Worm (Caenorhabditis elegans) whole organism, L2 larva: ENCODE results near the gene rga-1.

Source experiments
- C34F6.9 ChIP-seq: fragments of 150-350 bp; optimal IDR thresholded peaks from 2 replicates; lab custom pipeline; 2014; ENCODE audit warnings: missing biosample characterization, missing genetic modification characterization
- F13H6.1 ChIP-seq: sonication (generic microtip); optimal IDR thresholded peaks from 2 replicates; lab custom pipeline; 2016; ENCODE audit warnings: missing genetic modification characterization, missing compliant biosample characterization
- R02D3.7 ChIP-seq: fragments of 150-350 bp; optimal IDR thresholded peaks from 2 replicates; lab custom pipeline; 2014; ENCODE audit warnings: missing biosample characterization, missing genetic modification characterization
- Y55F3AM.14 ChIP-seq: fragments of 200-800 bp; sonication (Bioruptor generic); optimal IDR thresholded peaks from 2 replicates; lab custom pipeline; 2018; ENCODE audit warnings: mild to moderate bottlenecking, missing genetic modification characterization, missing compliant biosample characterization
- ZK546.5 ChIP-seq: sonication (generic microtip); optimal IDR thresholded peaks from 2 replicates; lab custom pipeline; 2017; ENCODE audit warnings: missing biosample characterization, missing genetic modification characterization
- aly-2 ChIP-seq: fragments of 150-350 bp; optimal IDR thresholded peaks from 2 replicates; lab custom pipeline; 2014; ENCODE audit warnings: missing biosample characterization, missing genetic modification characterization
- ama-1 ChIP-seq: fragments of 150-350 bp; optimal IDR thresholded peaks from 2 replicates; lab custom pipeline; 2018; ENCODE audit warnings: inconsistent platforms
- blmp-1 ChIP-seq: sonication (generic microtip); optimal IDR thresholded peaks from 2 replicates; lab custom pipeline; 2017; ENCODE audit warnings: missing genetic modification characterization, mild to moderate bottlenecking, missing compliant biosample characterization, antibody characterized with exemption, moderate library complexity; ENCODE audit not compliant: insufficient read depth
- ceh-16 ChIP-seq: fragments of 150-350 bp; optimal IDR thresholded peaks from 2 replicates; lab custom pipeline; 2014; ENCODE audit warnings: missing biosample characterization, missing genetic modification characterization
- ceh-82 ChIP-seq: fragments of 150-350 bp; optimal IDR thresholded peaks from 2 replicates; lab custom pipeline; 2014; ENCODE audit warnings: missing biosample characterization, missing genetic modification characterization
- crh-2 ChIP-seq: sonication (generic microtip); optimal IDR thresholded peaks from 2 replicates; lab custom pipeline; 2017; ENCODE audit warnings: missing biosample characterization, missing genetic modification characterization
- dmd-4 ChIP-seq: sonication (generic microtip); optimal IDR thresholded peaks from 2 replicates; lab custom pipeline; 2017; ENCODE audit warnings: missing biosample characterization, missing genetic modification characterization
- egl-27 ChIP-seq: sonication (generic microtip); optimal IDR thresholded peaks from 3 replicates; lab custom pipeline; 2017; ENCODE audit warnings: missing biosample characterization, missing genetic modification reagents, missing genetic modification characterization
- elt-1 ChIP-seq: fragments of 150-350 bp; optimal IDR thresholded peaks from 2 replicates; lab custom pipeline; 2014; ENCODE audit warnings: missing biosample characterization, missing genetic modification characterization
- fos-1 ChIP-seq: fragments of 150-350 bp; optimal IDR thresholded peaks from 2 replicates; lab custom pipeline; 2014; ENCODE audit warnings: missing biosample characterization, missing genetic modification characterization
- lin-13 ChIP-seq: fragments of 150-350 bp; optimal IDR thresholded peaks from 2 replicates; lab custom pipeline; 2014; ENCODE audit warnings: missing biosample characterization, missing genetic modification reagents, missing genetic modification characterization
- lin-39 ChIP-seq: fragments of 150-350 bp; optimal IDR thresholded peaks from 2 replicates; lab custom pipeline; 2014; ENCODE audit warnings: missing biosample characterization, missing genetic modification reagents, missing genetic modification characterization
- lsy-2 ChIP-seq, 2 experiments: fragments of 150-350 bp in 1 of 2; sonication (generic microtip) in 1 of 2; optimal IDR thresholded peaks; 2 replicates each; lab custom pipeline; 2014 to 2017; ENCODE audit warnings: missing biosample characterization in 2 of 2, missing genetic modification characterization in 2 of 2
- mab-5 ChIP-seq: fragments of 150-350 bp; optimal IDR thresholded peaks from 2 replicates; lab custom pipeline; 2014; ENCODE audit warnings: missing biosample characterization, missing genetic modification characterization
- mbf-1 ChIP-seq: sonication (generic microtip); optimal IDR thresholded peaks from 2 replicates; lab custom pipeline; 2017; ENCODE audit warnings: missing biosample characterization, missing genetic modification characterization
- nhr-10 ChIP-seq: sonication (generic microtip); optimal IDR thresholded peaks from 2 replicates; lab custom pipeline; 2017; ENCODE audit warnings: missing biosample characterization, missing genetic modification characterization
- nhr-11 ChIP-seq: fragments of 150-350 bp; optimal IDR thresholded peaks from 2 replicates; lab custom pipeline; 2014; ENCODE audit warnings: missing biosample characterization, missing genetic modification characterization
- nhr-129 ChIP-seq: fragments of 150-350 bp; optimal IDR thresholded peaks from 2 replicates; lab custom pipeline; 2014; ENCODE audit warnings: missing biosample characterization, missing genetic modification characterization
- nhr-21 ChIP-seq: fragments of 150-350 bp; optimal IDR thresholded peaks from 2 replicates; lab custom pipeline; 2014; ENCODE audit warnings: missing biosample characterization, missing genetic modification characterization
- nhr-23 ChIP-seq: fragments of 150-350 bp; optimal IDR thresholded peaks from 2 replicates; lab custom pipeline; 2014; ENCODE audit warnings: missing biosample characterization, missing genetic modification reagents, missing genetic modification characterization
- nhr-237 ChIP-seq: fragments of 150-350 bp; optimal IDR thresholded peaks from 2 replicates; lab custom pipeline; 2014; ENCODE audit warnings: missing biosample characterization, missing genetic modification characterization
- nhr-25 ChIP-seq: fragments of 150-350 bp; sonication (generic microtip); optimal IDR thresholded peaks from 3 replicates; lab custom pipeline; 2014; ENCODE audit warnings: missing biosample characterization, missing genetic modification characterization
- nhr-77 ChIP-seq: fragments of 150-350 bp; optimal IDR thresholded peaks from 2 replicates; lab custom pipeline; 2014; ENCODE audit warnings: missing biosample characterization, missing genetic modification characterization
- peb-1 ChIP-seq: fragments of 150-350 bp; optimal IDR thresholded peaks from 2 replicates; lab custom pipeline; 2014; ENCODE audit warnings: missing biosample characterization, missing genetic modification characterization
- sem-4 ChIP-seq: fragments of 150-350 bp; optimal IDR thresholded peaks from 2 replicates; lab custom pipeline; 2014; ENCODE audit warnings: missing biosample characterization, missing genetic modification reagents, missing genetic modification characterization
- skn-1 ChIP-seq: sonication (generic microtip); optimal IDR thresholded peaks from 2 replicates; lab custom pipeline; 2017; ENCODE audit warnings: missing biosample characterization, missing genetic modification characterization
- sma-3 ChIP-seq: sonication (generic microtip); optimal IDR thresholded peaks from 2 replicates; lab custom pipeline; 2016; ENCODE audit warnings: missing genetic modification reagents, missing genetic modification characterization, missing compliant biosample characterization
- sma-9 ChIP-seq, 2 experiments: fragments of 150-350 bp in 1 of 2; sonication (generic microtip) in 1 of 2; optimal IDR thresholded peaks; 2 replicates each; lab custom pipeline; 2014 to 2016; ENCODE audit warnings: missing genetic modification characterization in 2 of 2, mild to moderate bottlenecking in 1 of 2, missing biosample characterization in 1 of 2, missing compliant biosample characterization in 1 of 2, missing genetic modification reagents in 1 of 2, moderate library complexity in 1 of 2
- unc-55 ChIP-seq: fragments of 150-350 bp; sonication (generic microtip); optimal IDR thresholded peaks from 3 replicates; lab custom pipeline; 2014; ENCODE audit warnings: missing biosample characterization, missing genetic modification reagents, missing genetic modification characterization
- unc-62 ChIP-seq: fragments of 150-350 bp; optimal IDR thresholded peaks from 2 replicates; lab custom pipeline; 2014; ENCODE audit warnings: missing biosample characterization, missing genetic modification reagents, missing genetic modification characterization
- zag-1 ChIP-seq: fragments of 150-350 bp; optimal IDR thresholded peaks from 2 replicates; lab custom pipeline; 2014; ENCODE audit warnings: missing biosample characterization, missing genetic modification characterization
- ztf-1 ChIP-seq: fragments of 200-800 bp; sonication (Bioruptor generic); conservative IDR thresholded peaks from 2 replicates; pipeline ENCODE4 v1.3.6; 2022; ENCODE audit warnings: missing genetic modification characterization, missing compliant biosample characterization
- ztf-11 ChIP-seq: sonication (generic microtip); optimal IDR thresholded peaks from 2 replicates; lab custom pipeline; 2017; ENCODE audit warnings: missing biosample characterization, missing genetic modification characterization
- ztf-4 ChIP-seq: fragments of 150-350 bp; optimal IDR thresholded peaks from 2 replicates; lab custom pipeline; 2014; ENCODE audit warnings: missing biosample characterization, missing genetic modification characterization

The rga-1 gene

DNA sequence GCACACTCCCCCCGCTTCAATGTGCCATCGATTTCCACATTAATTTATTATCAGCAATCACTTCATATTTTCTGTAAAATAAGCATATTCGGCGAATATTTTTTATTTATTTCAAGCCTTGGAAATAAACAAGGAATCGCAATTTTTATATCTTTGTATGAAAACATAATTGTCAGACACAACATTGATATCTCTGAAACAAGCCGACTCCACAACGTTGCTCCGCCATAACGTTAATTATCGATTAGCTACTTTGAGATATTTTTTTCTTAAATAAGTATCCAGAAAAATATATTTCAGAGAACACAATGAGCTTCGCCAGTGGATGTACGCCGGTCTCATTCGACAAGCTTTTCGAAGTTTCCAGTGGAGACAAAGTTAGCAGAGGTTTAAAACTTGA is 20.8 kb upstream of the rga-1 start, which contains the start of gene adbp-1:
adbp-1 (plus strand) TSS at position 301 of the 400 bp plus-strand sequence.
- TF ChIP-seq egl-27 (tag; lab: Kevin White, UChicago), result no peak
- TF ChIP-seq nhr-10 (tag; lab: Kevin White, UChicago), result no peak
- no peak for TF ChIP-seq mab-5 (tag; lab: Kevin White, UChicago)
- TF ChIP-seq ceh-16 (tag; lab: Kevin White, UChicago), result no peak
- TF ChIP-seq nhr-129 (tag; lab: Kevin White, UChicago), result no peak

DNA sequence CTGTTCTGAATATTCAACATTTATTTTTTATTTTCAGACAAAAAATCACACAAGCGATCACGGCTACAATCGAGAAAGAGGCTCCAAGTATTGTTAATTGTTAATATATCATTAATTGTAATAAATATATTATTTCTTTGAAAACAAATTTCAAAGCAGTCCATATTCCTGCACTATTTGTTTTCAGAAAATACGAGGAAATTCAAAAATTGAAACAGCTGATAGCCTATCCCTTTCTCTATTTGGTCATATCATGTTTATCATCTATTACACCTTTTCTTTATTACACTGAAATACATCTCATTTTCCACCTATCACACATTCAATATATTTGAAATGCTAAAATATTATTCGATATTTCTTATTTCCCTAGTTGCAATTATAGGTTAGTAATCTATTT is 19.7 kb upstream of the rga-1 start, which contains the start of gene W02B12.13:
W02B12.13 (plus strand) TSS at position 301 of the 400 bp plus-strand sequence.
- TF ChIP-seq peb-1 (tag; lab: Kevin White, UChicago) (no peak), sem-4 (tag; lab: Kevin White, UChicago) (no peak), ama-1 (no peak), unc-55 (GFP tag; lab: Kevin White, UChicago) (no peak)

DNA sequence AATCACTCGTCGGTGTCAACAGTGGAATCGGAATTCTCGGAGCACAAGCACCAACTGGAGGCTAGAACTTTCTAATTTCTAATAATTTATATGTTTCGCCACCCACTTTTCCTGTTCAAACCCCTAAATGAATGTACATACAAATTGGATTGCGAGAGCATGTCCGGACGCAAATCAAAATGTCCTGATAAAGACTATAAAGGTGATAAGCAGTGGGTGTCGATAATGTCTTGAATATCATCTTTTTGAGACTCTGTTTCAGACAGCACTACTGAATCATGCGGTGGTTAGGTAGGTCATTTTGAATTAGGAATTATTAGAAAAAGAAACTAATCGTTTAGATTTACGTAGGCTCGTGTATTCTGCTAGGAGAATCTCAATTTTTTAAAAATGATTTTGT is 15.9 kb upstream of the rga-1 start, which contains the start of gene W02B12.1:
W02B12.1 (plus strand) TSS at position 269 of the 400 bp plus-strand sequence.
- TF ChIP-seq aly-2 (tag; lab: Kevin White, UChicago), result no peak
- no peak for TF ChIP-seq ztf-1
- TF ChIP-seq ceh-16 (tag; lab: Kevin White, UChicago), result no peak
- peak; percentile 79 for TF ChIP-seq fos-1 (tag; lab: Kevin White, UChicago)
- peak; percentile 50 for TF ChIP-seq skn-1 (tag; lab: Kevin White, UChicago)

DNA sequence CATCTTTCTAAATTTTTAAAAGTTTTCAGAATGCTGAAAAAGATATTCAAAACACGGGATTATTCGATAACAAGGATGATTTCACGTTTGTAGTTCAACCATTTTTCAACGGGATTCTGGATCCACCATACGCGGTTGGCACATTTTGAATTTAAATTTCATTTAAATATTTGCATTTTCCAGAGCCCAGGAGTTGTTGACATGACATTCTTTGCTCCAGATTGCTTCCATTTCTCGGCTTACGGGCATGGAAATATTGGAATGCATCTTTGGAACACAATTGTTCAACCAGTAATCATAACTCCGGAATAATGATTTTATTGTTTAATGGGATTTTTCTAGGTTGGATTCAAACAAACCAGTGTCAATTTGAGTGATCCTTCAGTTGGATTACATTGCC is 13.8 kb upstream of the rga-1 start:
- TF ChIP-seq ama-1 (no peak), dmd-4 (tag; lab: Kevin White, UChicago) (no peak), ceh-16 (tag; lab: Kevin White, UChicago) (no peak), Y55F3AM.14 (GFP tag; lab: Kevin White, UChicago) (no peak), nhr-11 (tag; lab: Kevin White, UChicago) (no peak)

DNA sequence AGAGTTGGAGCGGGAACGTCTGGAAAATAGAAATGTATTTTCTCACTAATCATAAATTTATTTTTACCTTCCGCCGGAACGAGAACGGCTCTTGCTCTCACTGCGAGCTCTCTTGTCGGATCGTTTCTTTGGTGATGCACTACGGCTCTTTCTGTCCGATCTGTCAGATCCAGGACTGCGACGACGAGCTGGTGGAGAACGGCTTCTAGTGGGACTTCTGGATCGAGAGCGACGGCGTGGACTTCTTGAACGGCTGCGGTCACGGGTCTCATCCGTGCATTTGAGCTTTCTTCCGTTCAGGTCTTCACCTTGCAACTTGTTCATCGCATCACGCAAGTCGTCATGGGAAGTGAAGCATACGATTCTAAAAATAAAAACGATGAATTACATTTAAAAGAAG is 13.0 kb upstream of the rga-1 start:
- TF ChIP-seq egl-27 (tag; lab: Kevin White, UChicago), result no peak
- TF ChIP-seq unc-55 (GFP tag; lab: Kevin White, UChicago), result no peak
- no peak for TF ChIP-seq lin-39 (tag; lab: Kevin White, UChicago)
- TF ChIP-seq nhr-21, result no peak
- TF ChIP-seq mbf-1 (tag; lab: Kevin White, UChicago), result no peak
- TF ChIP-seq elt-1 (tag; lab: Kevin White, UChicago), result no peak
- no peak for TF ChIP-seq dmd-4 (tag; lab: Kevin White, UChicago)
- no peak for TF ChIP-seq nhr-23 (tag; lab: Kevin White, UChicago)
- TF ChIP-seq sem-4 (tag; lab: Kevin White, UChicago), result no peak
- TF ChIP-seq C34F6.9, result no peak
- no peak for TF ChIP-seq blmp-1
- TF ChIP-seq ztf-4 (tag; lab: Kevin White, UChicago), result no peak

DNA sequence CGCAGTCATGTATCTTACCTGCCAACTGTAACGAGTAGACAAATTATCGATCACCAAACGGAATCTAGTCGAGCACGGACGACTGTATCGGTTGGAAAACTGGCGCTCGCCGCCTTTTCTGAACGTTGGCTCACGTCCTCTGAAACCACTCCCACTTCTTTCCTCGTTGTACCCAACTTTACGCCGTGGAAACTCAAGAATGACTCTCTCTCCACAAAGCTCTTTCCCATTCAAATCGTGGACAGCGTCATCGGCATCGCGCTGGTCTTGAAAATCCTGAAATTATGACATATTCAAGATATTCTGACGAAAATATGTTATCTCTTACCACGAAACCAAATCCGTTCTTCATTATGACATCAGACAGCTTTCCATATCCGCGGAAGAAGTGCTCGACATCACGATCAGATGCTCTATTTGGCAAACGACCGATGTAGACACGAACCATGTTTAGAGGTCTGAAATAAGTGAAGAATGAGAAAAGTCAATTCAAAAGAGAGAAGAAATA is 12.1 kb upstream of the rga-1 start, which contains the start of gene rsp-2:
rsp-2 (minus strand) TSS at position 458 of the 508 bp plus-strand sequence.
- TF ChIP-seq peb-1 (tag; lab: Kevin White, UChicago) (no peak), elt-1 (tag; lab: Kevin White, UChicago) (no peak), unc-62 (no peak), R02D3.7 (tag; lab: Kevin White, UChicago) (no peak)

DNA sequence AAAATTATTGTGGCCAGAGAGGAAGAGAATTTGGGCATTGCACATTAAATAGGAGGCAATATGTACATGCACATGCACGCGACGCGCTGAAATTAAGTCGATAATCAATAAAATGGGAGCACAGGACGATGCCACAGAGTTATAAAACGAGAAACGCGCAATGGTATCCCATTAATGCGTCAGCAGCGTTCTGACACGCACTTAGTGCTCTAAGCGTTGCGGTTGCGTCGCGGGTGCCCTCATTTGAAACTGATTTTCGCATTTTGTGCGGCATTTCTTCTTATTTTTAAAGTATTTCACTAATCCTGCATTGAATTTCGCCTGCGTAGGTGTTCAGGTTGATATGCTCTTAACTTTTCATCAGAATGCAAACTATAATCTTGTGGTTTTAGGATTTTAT is 11.7 kb upstream of the rga-1 start, which contains the start of gene rsp-1:
rsp-1 (plus strand) TSS at position 338 of the 400 bp plus-strand sequence.
- peak; percentile 39 for TF ChIP-seq ceh-16 (tag; lab: Kevin White, UChicago)
- peak; percentile 95 for TF ChIP-seq sma-9 (GFP tag; optimal IDR thresholded peaks at IDR 0.05; lab: Kevin White, UChicago)
- no peak for TF ChIP-seq sma-9 (tag; optimal IDR thresholded peaks at IDR 0.05; lab: Kevin White, UChicago)
- peak; percentile 73 for TF ChIP-seq egl-27 (tag; lab: Kevin White, UChicago)
- TF ChIP-seq blmp-1, result peak; percentile 48
- peak; percentile 84 to 94 for TF ChIP-seq lsy-2 (tag; optimal IDR thresholded peaks at IDR 0.05; lab: Kevin White, UChicago)
- TF ChIP-seq nhr-10 (tag; lab: Kevin White, UChicago), result no peak
- peak; percentile 60 for TF ChIP-seq zag-1 (tag; lab: Kevin White, UChicago)
- peak; percentile 76 for TF ChIP-seq ama-1
- peak; percentile 97 for TF ChIP-seq C34F6.9
- TF ChIP-seq unc-55 (GFP tag; lab: Kevin White, UChicago), result peak; percentile 95
- peak; percentile 90 for TF ChIP-seq F13H6.1 (tag; lab: Kevin White, UChicago)
- peak; percentile 92 for TF ChIP-seq crh-2 (tag; lab: Kevin White, UChicago)
- peak; percentile 92 for TF ChIP-seq nhr-129 (tag; lab: Kevin White, UChicago)
- peak; percentile 82 for TF ChIP-seq nhr-25 (tag; lab: Kevin White, UChicago)
- peak; percentile 30 for TF ChIP-seq ceh-82 (tag; lab: Kevin White, UChicago)
- no peak for TF ChIP-seq nhr-77 (tag; lab: Kevin White, UChicago)
- TF ChIP-seq nhr-237 (tag; lab: Kevin White, UChicago), result peak; percentile 43
- TF ChIP-seq lin-39 (tag; lab: Kevin White, UChicago), result no peak
- TF ChIP-seq ZK546.5 (tag; lab: Kevin White, UChicago), result no peak
- peak; percentile 91 for TF ChIP-seq lin-13 (GFP tag; lab: Kevin White, UChicago)
- TF ChIP-seq sma-3 (GFP tag; lab: Kevin White, UChicago), result peak; percentile 84
- no peak for TF ChIP-seq peb-1 (tag; lab: Kevin White, UChicago)
- TF ChIP-seq ztf-11 (tag; lab: Kevin White, UChicago), result no peak
